Fruit fly (Drosophila melanogaster) ovary, adult (tissue): Measurements from ENCODE around the gene CG10098.

ENCODE experiments used
- CG17801 ChIP-seq: fragments of 200-800 bp; optimal IDR thresholded peaks from 2 replicates; lab custom pipeline; 2019; ENCODE audit warnings: missing biosample characterization, mild to moderate bottlenecking, missing genetic modification characterization, moderate library complexity; ENCODE audit not compliant: partially characterized antibody

The CG10098 gene

DNA sequence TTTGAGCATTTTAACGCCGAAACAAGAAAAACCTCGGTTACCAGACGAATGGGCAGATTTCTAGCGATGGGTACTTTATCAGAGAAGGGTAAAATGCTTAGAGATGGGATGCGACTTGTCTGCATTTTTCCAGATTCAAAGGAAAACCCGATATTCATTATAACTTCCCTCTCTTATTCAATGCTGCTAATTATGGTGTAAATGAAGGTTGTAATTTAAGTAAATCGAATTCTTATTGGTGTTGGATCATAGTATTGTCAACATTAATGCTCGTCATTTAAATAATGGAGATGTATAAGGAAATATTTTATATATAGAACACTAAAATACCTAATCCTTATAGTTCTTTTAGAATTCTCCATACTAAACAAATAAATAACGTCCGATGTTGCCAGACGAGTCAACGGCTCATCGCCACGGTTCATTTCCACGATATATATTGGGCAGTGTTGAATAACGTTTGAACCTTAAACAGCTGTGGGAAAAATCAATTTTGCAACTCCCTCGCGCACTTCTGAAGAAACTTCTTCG lies at the start of gene CG10098, which contains the start of gene Alh:
CG10098 (plus strand) TSS at position 440 of the 531 bp plus-strand sequence.
Alh (minus strand) TSS at position 77 of the 531 bp plus-strand sequence.
- peak; percentile 46 for TF ChIP-seq CG17801 (GFP tag; lab: Kevin White, UChicago)

DNA sequence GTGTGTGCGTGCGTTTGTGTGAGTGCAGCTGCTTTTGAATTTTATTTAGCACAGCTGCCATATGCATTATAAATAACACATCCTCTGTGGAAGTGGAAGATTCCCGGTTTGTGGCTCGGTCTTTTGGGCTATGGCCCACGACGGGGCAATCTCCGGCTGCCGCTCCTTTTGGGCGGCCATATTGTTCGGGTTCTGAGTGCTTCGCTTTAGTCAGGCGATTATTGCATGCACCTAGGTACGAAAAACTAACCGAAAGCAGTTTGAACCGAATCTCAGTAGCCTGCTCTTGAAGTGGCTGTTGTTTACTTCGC lies 49.3 kb upstream of the CG10098 start:
- TF ChIP-seq CG17801 (GFP tag; lab: Kevin White, UChicago) = no peak

DNA sequence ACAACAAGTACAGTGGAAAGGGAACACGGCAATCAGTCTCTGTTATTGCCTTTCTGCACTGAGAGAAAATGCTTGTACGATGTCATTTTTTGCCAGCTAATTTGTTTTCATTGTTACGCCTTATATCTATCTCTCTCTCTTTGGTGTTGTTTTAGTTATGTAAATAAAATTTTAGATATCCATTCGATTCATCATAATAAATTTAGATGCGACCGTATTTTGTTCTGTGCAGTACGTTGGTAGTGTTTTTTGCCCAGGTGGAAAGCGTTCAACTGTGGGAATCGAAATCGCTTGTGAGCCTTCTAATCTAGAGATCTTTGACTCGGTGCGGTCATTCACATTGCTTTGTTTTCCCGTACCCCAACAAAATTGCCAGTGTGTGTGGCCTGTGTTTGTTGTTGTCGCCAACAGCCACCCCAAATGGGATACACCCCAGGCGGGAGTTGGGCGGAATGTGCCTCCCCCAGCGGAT lies 48.6 kb upstream of the CG10098 start:
- peak; percentile 89 for TF ChIP-seq CG17801 (GFP tag; lab: Kevin White, UChicago)

DNA sequence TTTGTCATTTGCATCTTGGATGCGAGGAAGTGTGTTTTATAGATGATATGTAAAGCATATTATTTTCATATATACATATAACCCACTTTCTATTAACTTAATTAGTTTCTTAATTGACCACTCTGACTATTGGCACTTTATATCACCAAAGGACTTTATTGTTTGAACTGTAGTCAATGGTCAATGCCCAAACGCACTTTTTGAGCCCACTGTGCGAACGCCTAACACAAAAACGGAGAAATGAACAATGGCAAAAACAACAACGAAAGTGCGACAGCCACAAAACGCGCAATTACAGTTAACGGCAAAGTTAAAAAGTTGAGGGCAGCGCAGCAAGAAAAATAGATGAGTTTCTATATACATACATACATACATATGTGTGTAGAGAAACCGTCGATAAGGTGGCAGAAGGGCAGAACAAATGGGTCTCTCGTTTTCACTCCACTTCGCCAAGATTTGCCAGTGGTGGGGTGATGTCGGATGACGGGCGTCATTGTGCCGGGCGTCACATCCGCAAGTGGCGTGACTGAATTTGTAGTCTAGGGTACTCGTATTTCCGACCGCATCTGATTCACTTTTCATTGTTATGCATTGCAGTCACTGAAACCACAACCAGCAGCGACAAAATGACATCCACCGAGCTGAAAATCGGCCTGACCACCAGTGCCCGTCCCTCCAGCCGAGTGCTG lies 47.9 kb upstream of the CG10098 start:
- TF ChIP-seq CG17801 (GFP tag; lab: Kevin White, UChicago) = peak; percentile 94

DNA sequence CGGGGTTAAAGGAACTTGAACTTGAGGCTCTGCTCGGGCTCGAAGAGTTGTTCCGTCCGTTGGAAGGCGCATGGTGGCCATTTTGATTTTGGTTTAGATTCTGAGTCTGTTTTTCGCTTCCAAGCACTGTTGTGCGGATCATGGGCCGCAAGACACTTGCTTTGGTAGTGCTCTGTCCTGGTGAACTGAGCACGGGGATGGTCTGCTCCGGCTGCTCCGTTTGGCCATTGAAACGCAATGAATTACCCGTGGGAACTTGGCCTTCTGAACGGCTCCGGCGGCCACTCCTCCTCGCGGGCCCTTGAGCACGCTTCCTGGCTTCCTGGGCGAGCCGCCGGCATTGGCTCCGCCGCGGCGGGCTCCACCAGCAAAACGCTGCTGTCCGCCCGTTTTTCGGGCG lies 44.6 kb upstream of the CG10098 start:
- no peak for TF ChIP-seq CG17801 (GFP tag; lab: Kevin White, UChicago)

DNA sequence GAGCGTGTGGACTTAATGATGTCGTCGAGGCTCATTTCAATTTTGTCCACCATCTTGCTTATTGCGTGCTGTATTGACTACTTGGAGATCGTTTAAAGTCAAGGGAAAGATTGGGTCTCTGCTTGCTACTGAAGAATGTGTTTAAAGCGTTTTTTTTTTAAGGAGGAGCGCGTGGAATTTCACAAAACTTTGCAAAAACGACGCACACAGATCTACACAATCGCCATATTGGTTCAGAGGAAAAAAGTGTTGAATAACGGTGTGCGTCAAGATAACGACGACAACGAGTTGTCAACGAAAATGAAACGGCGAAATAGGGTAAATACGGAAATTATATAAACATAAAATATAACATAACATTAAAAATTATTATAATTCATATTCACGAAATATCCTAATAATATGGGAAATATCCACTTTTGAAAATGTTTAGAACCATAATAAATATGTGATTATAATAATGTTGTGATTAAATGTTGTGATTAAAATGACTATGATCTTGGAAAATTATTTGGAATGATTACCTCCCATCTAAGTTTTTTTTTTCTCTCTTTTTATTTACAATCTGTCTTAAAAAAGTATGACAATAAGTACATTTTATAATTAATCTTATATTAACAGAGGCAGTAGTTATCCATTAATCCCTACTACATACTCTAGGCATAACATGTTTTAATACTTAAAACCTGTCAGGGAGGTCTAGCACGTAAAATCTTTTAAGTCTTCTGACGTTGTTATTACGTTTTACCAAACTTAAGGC lies 44.0 kb upstream of the CG10098 start, which contains the start of gene Ref1:
Ref1 (minus strand) TSS at position 231 of the 760 bp plus-strand sequence.
- no peak for TF ChIP-seq CG17801 (GFP tag; lab: Kevin White, UChicago)

DNA sequence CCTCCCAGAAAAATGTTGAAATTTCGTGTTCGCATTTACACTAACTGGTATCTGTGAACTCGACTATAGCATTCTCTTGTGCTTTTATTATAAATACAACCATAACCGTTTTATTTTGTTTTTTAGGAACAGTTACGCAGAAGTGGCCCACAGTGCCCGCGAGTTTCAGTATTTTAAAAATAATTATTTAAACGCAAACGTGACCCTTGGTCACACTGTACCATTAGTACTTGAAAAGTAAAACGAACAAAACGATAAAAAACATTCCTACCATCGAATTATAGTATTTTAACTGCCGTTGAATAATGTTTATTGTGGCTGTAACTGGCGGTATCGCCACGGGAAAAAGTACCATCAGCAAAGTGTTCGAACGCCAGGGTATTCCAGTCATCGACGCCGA lies 42.4 kb upstream of the CG10098 start, which contains the start of gene Dpck:
Dpck (plus strand) TSS at position 211 of the 400 bp plus-strand sequence.
- peak; percentile 80 for TF ChIP-seq CG17801 (GFP tag; lab: Kevin White, UChicago)

DNA sequence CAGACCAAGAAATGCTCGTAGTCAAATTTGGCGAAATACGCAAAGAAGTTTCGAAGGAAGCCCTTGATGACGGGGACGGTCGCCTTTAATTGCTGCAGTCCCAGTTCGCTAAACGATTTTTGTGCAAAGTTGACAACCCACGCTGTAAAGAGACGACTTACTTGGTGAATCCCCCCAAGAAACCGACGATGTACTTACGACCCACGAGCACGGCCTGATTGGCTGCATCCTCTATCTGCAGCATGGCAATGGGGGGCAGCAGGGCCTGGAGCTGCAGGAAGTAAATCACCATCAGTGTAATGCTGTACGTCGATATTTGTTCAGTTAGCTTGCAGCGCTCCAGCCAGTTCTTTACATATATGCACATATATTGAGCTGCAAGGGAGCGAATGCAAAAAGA lies 40.6 kb upstream of the CG10098 start:
- no peak for TF ChIP-seq CG17801 (GFP tag; lab: Kevin White, UChicago)

DNA sequence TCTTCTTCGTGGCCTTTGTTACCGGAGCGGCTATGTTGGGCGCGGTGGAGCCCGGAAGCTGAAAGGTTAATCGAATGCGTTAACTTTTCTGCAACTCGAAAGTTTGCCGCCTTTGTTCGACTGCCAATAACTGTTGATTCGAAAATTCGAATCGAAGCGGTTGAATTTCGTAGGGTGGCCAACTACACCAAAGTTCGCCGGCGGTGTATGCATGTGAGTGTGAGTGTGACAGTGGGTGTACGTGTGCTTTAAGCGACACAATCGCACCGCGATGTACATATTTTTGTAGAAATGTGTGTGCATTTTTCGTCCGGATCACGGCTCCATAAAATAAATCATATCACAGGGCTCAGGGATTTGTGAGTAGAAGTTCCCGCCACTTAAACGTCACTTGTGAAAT lies 38.9 kb upstream of the CG10098 start:
- TF ChIP-seq CG17801 (GFP tag; lab: Kevin White, UChicago) = no peak

DNA sequence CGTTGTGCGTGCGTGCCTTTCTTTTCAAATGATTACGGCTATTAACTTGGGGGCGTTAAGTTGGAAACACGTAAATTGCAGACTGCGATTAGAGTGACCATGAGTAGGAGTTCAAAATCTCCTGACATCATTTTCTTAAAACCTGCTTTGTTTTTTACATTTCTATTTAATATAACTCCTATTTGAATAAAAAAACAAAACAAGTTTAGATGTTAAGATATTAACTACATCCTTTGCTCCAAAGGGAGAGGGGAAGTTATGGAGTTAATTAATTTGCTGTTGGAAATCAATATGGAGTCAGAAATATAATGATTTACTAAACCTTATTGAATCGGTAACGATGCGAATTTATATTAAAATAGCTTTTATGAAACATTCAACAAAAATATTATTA lies 38.4 kb upstream of the CG10098 start, which contains the start of gene Tailor:
Tailor (minus strand) TSS at position 101 of the 394 bp plus-strand sequence.
- TF ChIP-seq CG17801 (GFP tag; lab: Kevin White, UChicago) = no peak

DNA sequence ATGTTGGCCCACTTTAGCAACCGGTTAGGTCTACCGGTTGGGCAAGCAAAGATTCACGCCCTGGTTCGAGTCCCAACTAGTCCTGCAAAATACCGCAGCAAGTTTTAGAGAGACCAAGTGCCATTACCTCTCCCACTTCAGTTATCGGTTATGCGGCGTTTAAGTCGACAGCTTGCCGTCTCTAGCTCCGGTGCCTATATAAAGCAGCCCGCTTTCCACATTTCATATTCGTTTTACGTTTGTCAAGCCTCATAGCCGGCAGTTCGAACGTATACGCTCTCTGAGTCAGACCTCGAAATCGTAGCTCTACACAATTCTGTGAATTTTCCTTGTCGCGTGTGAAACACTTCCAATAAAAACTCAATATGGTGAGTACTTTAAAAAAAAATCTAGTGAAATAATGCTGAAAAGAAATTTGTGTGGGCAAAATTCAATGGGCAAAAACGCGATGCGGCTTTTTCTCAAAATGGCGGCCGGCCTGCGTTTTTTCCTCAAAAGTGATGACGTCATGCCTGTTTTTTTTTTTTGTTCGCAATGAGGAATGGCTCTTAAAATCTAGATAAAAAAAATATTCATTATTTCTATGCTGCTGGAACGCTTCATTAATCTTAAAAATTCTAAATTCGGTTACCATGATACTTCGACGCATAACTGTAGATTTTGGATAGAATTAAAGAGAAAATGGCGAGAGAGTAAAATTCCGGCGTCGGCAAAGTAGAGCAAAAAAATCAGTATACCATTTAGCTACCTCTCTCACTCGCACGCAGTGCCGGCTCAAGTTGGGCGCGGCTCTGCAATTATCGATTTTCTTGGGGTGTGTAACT lies 37.8 kb upstream of the CG10098 start, which contains the start of gene alphaTub84B:
alphaTub84B (plus strand) TSS at position 223 of the 824 bp plus-strand sequence.
- TF ChIP-seq CG17801 (GFP tag; lab: Kevin White, UChicago) = peak; percentile 61

DNA sequence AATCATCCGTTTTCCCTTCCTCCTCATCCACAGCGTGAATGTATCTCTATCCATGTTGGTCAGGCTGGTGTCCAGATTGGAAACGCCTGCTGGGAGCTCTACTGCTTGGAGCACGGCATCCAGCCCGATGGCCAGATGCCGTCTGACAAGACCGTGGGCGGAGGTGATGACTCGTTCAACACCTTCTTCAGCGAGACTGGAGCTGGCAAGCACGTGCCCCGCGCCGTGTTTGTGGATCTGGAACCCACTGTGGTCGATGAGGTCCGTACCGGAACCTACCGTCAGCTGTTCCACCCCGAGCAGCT lies 37.2 kb upstream of the CG10098 start:
- no peak for TF ChIP-seq CG17801 (GFP tag; lab: Kevin White, UChicago)

DNA sequence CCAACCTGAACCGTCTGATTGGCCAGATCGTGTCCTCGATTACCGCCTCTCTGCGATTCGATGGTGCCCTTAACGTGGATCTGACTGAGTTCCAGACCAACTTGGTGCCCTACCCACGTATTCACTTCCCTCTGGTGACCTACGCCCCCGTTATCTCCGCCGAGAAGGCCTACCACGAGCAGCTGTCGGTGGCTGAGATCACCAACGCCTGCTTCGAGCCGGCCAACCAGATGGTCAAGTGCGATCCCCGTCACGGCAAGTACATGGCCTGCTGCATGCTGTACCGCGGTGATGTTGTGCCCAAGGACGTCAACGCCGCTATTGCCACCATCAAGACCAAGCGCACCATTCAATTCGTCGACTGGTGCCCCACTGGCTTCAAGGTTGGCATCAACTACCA lies 36.4 kb upstream of the CG10098 start:
- TF ChIP-seq CG17801 (GFP tag; lab: Kevin White, UChicago) = no peak

DNA sequence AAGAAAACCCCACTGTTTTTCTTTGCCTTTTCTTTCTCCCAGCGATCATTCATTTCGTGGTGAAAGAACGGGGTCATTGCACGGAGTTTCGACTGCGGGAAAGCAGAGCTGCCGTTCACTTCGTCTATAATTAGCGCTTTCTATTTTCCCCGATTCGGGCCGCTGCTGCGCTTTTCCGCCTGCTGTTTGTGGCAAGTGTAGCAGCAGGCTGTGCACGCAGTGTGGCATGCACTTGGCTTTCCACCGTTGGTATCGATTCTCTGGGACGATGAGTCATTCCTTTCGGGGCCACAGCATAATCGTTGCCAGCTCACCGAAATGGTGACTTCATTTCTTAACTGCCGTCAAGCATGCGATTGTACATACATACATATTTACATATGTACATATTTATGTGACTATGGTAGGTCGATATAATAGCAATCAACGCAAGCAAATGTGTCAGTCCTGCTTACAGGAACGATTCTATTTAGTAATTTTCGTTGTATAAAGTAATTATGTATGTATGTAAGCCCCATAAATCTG lies 35.4 kb upstream of the CG10098 start:
- no peak for TF ChIP-seq CG17801 (GFP tag; lab: Kevin White, UChicago)
